Fruit fly (Drosophila melanogaster): Measurements from ENCODE around the gene Lmpt.

- TF ChIP-seq Sin3A (optimal IDR thresholded peaks at IDR 0.05) (no peak), h (optimal IDR thresholded peaks at IDR 0.05) (no peak), Myc (optimal IDR thresholded peaks at IDR 0.05) (no peak), insv (optimal IDR thresholded peaks at IDR 0.05) (no peak), psq (optimal IDR thresholded peaks at IDR 0.05) (no peak)
These were observed 28.4 kb upstream of the Lmpt start for dm6 chr3L:16836732-16837131.
